Worm (Caenorhabditis elegans) whole organism, young adult: ENCODE measurements around the gene T05H10.8.

ENCODE experiments used
- B0019.2 ChIP-seq: fragments of 200-800 bp; sonication (Bioruptor generic); conservative IDR thresholded peaks from 2 replicates; pipeline ENCODE4 v1.3.6; 2022; ENCODE audit warnings: missing genetic modification reagents, missing genetic modification characterization, missing compliant biosample characterization
- F10E7.11 ChIP-seq: sonication (generic microtip); optimal IDR thresholded peaks from 2 replicates; lab custom pipeline; 2017; ENCODE audit warnings: mild to moderate bottlenecking, missing genetic modification characterization, moderate library complexity, missing compliant biosample characterization
- F39B2.1 ChIP-seq: fragments of 200-800 bp; sonication (Bioruptor generic); IDR thresholded peaks from 2 replicates; pipeline ENCODE4 v1.3.6; 2022; ENCODE audit warnings: missing genetic modification reagents, missing genetic modification characterization, missing compliant biosample characterization
- F52B5.7 ChIP-seq: sonication (generic microtip); optimal IDR thresholded peaks from 2 replicates; lab custom pipeline; 2016; ENCODE audit warnings: mild to moderate bottlenecking, missing genetic modification characterization, missing compliant biosample characterization
- F57C9.4 ChIP-seq: sonication (generic microtip); optimal IDR thresholded peaks from 2 replicates; lab custom pipeline; 2017; ENCODE audit warnings: mild to moderate bottlenecking, missing genetic modification characterization, missing compliant biosample characterization
- K12H6.12 ChIP-seq: fragments of 200-800 bp; sonication (Bioruptor generic); optimal IDR thresholded peaks from 2 replicates; lab custom pipeline; 2018; ENCODE audit warnings: mild to moderate bottlenecking, missing genetic modification characterization, missing compliant biosample characterization
- Y53F4B.3 ChIP-seq: fragments of 200-800 bp; sonication (Bioruptor generic); IDR thresholded peaks from 2 replicates; pipeline ENCODE4 v1.3.6; 2022; ENCODE audit warnings: missing genetic modification reagents, missing genetic modification characterization, missing compliant biosample characterization
- Y79H2A.3 ChIP-seq: fragments of 200-800 bp; sonication (Bioruptor generic); conservative IDR thresholded peaks from 2 replicates; pipeline ENCODE4 v1.3.6; 2022; ENCODE audit warnings: missing genetic modification reagents, missing genetic modification characterization, missing compliant biosample characterization
- Y95B8A.8 ChIP-seq: fragments of 200-800 bp; sonication (Bioruptor generic); IDR thresholded peaks from 2 replicates; pipeline ENCODE4 v1.3.6; 2022; ENCODE audit warnings: missing genetic modification reagents, missing genetic modification characterization, missing compliant biosample characterization
- ama-1 ChIP-seq, 3 experiments: fragments of 150-350 bp in 1 of 3; sonication (generic microtip) in 2 of 3; optimal IDR thresholded peaks; 2 replicates each; lab custom pipeline; 2014 to 2018; ENCODE audit warnings: missing biosample characterization in 2 of 3, missing genetic modification characterization in 2 of 3, missing genetic modification reagents in 2 of 3
- attf-5 ChIP-seq: fragments of 200-800 bp; sonication (Bioruptor generic); optimal IDR thresholded peaks from 2 replicates; lab custom pipeline; 2018; ENCODE audit warnings: mild to moderate bottlenecking, missing genetic modification characterization, missing compliant biosample characterization
- cebp-2 ChIP-seq: fragments of 200-800 bp; sonication (Bioruptor generic); IDR thresholded peaks from 2 replicates; pipeline ENCODE4 v1.3.6; 2022; ENCODE audit warnings: missing genetic modification characterization, missing compliant biosample characterization
- ceh-27 ChIP-seq: fragments of 200-800 bp; sonication (Bioruptor generic); optimal IDR thresholded peaks from 2 replicates; lab custom pipeline; 2018; ENCODE audit warnings: mild to moderate bottlenecking, missing genetic modification characterization, moderate library complexity, missing compliant biosample characterization
- die-1 ChIP-seq: sonication (generic microtip); optimal IDR thresholded peaks from 2 replicates; lab custom pipeline; 2016; ENCODE audit warnings: missing genotype, mild to moderate bottlenecking, missing genetic modification characterization, missing compliant biosample characterization
- dpl-1 ChIP-seq: fragments of 150-350 bp; optimal IDR thresholded peaks from 2 replicates; lab custom pipeline; 2014; ENCODE audit warnings: missing biosample characterization, missing genetic modification reagents, missing genetic modification characterization
- egl-18 ChIP-seq: fragments of 200-800 bp; sonication (Bioruptor generic); IDR thresholded peaks from 2 replicates; pipeline ENCODE4 v1.3.6; 2022; ENCODE audit warnings: missing genetic modification reagents, missing genetic modification characterization, missing compliant biosample characterization
- egrh-3 ChIP-seq: fragments of 200-800 bp; sonication (Bioruptor generic); IDR thresholded peaks from 2 replicates; pipeline ENCODE4 v1.3.6; 2022; ENCODE audit warnings: missing genetic modification reagents, missing genetic modification characterization, missing compliant biosample characterization
- ekl-4 ChIP-seq: fragments of 200-800 bp; sonication (Bioruptor generic); IDR thresholded peaks from 2 replicates; pipeline ENCODE4 v1.3.6; 2022; ENCODE audit warnings: missing genetic modification reagents, missing genetic modification characterization, missing compliant biosample characterization
- gei-17 ChIP-seq: fragments of 200-800 bp; sonication (Bioruptor generic); optimal IDR thresholded peaks from 2 replicates; lab custom pipeline; 2018; ENCODE audit warnings: mild to moderate bottlenecking, missing genetic modification characterization, missing compliant biosample characterization
- him-1 ChIP-seq: sonication (generic microtip); optimal IDR thresholded peaks from 2 replicates; lab custom pipeline; 2016; ENCODE audit warnings: missing genotype, missing genetic modification reagents, missing genetic modification characterization, missing compliant biosample characterization
- lag-1 ChIP-seq: fragments of 200-800 bp; sonication (Bioruptor generic); IDR thresholded peaks from 2 replicates; pipeline ENCODE4 v1.3.6; 2022; ENCODE audit warnings: missing genetic modification reagents, missing genetic modification characterization, missing compliant biosample characterization
- let-526 ChIP-seq: fragments of 200-800 bp; sonication (Bioruptor generic); IDR thresholded peaks from 2 replicates; pipeline ENCODE4 v1.3.6; 2022; ENCODE audit warnings: missing genetic modification reagents, missing genetic modification characterization, missing compliant biosample characterization
- mes-4 ChIP-seq: sonication (generic microtip); optimal IDR thresholded peaks from 2 replicates; lab custom pipeline; 2016; ENCODE audit warnings: missing genotype, missing genetic modification characterization, missing compliant biosample characterization
- mxl-1 ChIP-seq: sonication (generic microtip); optimal IDR thresholded peaks from 2 replicates; lab custom pipeline; 2016; ENCODE audit warnings: missing genetic modification characterization, missing compliant biosample characterization
- nfya-1 ChIP-seq: sonication (generic microtip); optimal IDR thresholded peaks from 2 replicates; lab custom pipeline; 2017; ENCODE audit warnings: antibody characterized with exemption, missing compliant biosample characterization, missing genetic modification characterization, borderline replicate concordance; ENCODE audit not compliant: insufficient read depth
- nhr-179 ChIP-seq: sonication (generic microtip); optimal IDR thresholded peaks from 2 replicates; lab custom pipeline; 2016; ENCODE audit warnings: mild to moderate bottlenecking, missing genetic modification characterization, missing compliant biosample characterization
- nhr-27 ChIP-seq: fragments of 200-800 bp; sonication (Bioruptor generic); optimal IDR thresholded peaks from 2 replicates; lab custom pipeline; 2018; ENCODE audit warnings: mild to moderate bottlenecking, missing genetic modification characterization, moderate library complexity, missing compliant biosample characterization
- snpc-1.1 ChIP-seq: sonication (generic microtip); optimal IDR thresholded peaks from 2 replicates; lab custom pipeline; 2017; ENCODE audit warnings: missing genetic modification characterization, mild to moderate bottlenecking, missing compliant biosample characterization, antibody characterized with exemption, moderate library complexity, missing genotype, missing genetic modification reagents; ENCODE audit not compliant: insufficient read depth
- snpc-1.3 ChIP-seq: sonication (generic microtip); optimal IDR thresholded peaks from 2 replicates; lab custom pipeline; 2017; ENCODE audit warnings: missing genetic modification characterization, mild to moderate bottlenecking, missing compliant biosample characterization, antibody characterized with exemption, moderate library complexity, missing genotype, missing genetic modification reagents; ENCODE audit not compliant: insufficient read depth
- zfh-2 ChIP-seq: fragments of 200-800 bp; sonication (Bioruptor generic); conservative IDR thresholded peaks from 2 replicates; pipeline ENCODE4 v1.3.6; 2022; ENCODE audit warnings: missing genetic modification reagents, missing genetic modification characterization, missing compliant biosample characterization
- ztf-18 ChIP-seq: sonication (generic microtip); optimal IDR thresholded peaks from 2 replicates; lab custom pipeline; 2016; ENCODE audit warnings: missing genotype, mild to moderate bottlenecking, missing genetic modification characterization, missing compliant biosample characterization
- ztf-22 ChIP-seq: fragments of 200-800 bp; sonication (Bioruptor generic); optimal IDR thresholded peaks from 2 replicates; lab custom pipeline; 2018; ENCODE audit warnings: mild to moderate bottlenecking, missing genetic modification characterization, moderate library complexity, missing compliant biosample characterization
- ztf-28 ChIP-seq: fragments of 200-800 bp; sonication (Bioruptor generic); IDR thresholded peaks from 2 replicates; pipeline ENCODE4 v1.3.6; 2022; ENCODE audit warnings: missing genetic modification reagents, missing genetic modification characterization, missing compliant biosample characterization
- ztf-3 ChIP-seq: fragments of 200-800 bp; sonication (Bioruptor generic); optimal IDR thresholded peaks from 2 replicates; lab custom pipeline; 2018; ENCODE audit warnings: mild to moderate bottlenecking, missing genetic modification characterization, missing compliant biosample characterization

Gene T05H10.8

DNA sequence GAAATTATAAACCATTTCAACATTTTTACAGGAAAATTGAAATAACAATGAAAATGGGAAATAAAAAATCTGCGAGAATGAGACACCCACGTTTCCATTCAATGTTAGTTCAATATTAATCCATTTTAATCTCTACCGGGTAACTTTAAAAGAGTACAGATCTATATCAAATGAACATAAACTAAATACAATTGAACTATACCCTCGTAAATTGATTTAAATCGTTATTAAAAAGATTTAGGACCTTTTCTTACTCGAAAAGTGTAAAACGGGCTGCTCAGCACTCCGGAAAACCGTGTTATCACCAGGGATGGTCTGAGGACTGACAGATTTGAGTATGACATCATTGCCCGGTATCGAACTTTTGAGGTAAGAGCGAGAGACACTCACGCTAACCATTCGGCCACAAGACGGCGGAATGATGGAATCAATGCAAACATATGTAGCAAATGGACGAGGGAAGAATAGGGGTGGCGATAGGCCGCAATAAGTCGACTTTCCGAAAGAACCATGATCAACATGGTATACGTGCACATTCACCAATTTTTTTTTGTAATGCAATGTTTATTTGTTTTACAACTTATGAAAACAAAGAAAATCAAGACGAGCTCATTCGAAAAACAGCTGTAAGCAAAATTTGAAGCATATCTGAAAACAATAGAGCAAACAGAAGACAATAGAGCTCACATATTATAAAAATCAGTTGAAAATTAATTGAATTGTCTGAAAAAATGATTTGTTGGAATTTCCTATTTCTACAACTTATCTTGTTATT is 48.2 kb downstream of the T05H10.8 start, which contains the start of the genes chst-1 and C41C4.9 (continued):
- TF ChIP-seq ztf-22 (GFP tag; lab: Kevin White, UChicago) (peak; percentile 91), him-1 (tag; lab: Kevin White, UChicago) (peak; percentile 92), F52B5.7 (tag; lab: Kevin White, UChicago) (peak; percentile 94), let-526 (no peak; the same call in 1 of the 2 replicates), mxl-1 (peak; percentile 92), egrh-3 (GFP tag; lab: Robert Waterston, UW) (no peak), B0019.2 (GFP tag; lab: Robert Waterston, UW) (no peak), snpc-1.1 (peak; percentile 30), lag-1 (0 out of 2 replicates have a peak, but pooled peaks have one; percentile 38), zfh-2 (GFP tag; lab: Robert Waterston, UW) (no peak), K12H6.12 (tag; lab: Kevin White, UChicago) (peak; percentile 57), F57C9.4 (tag; lab: Kevin White, UChicago) (peak; percentile 49), cebp-2 (GFP tag; lab: Robert Waterston, UW) (peak; percentile 88; the same call in 1 of the 2 replicates), gei-17 (no peak), F39B2.1 (GFP tag; lab: Robert Waterston, UW) (peak; percentile 58; the same call in 1 of the 2 replicates), mes-4 (peak; percentile 68), attf-5 (GFP tag; lab: Kevin White, UChicago) (peak; percentile 82), nhr-179 (peak; percentile 67), nfya-1 (tag; lab: Kevin White, UChicago) (no peak), snpc-1.3 (tag; lab: Kevin White, UChicago) (peak; percentile 92), ama-1 (optimal IDR thresholded peaks at IDR 0.05; lab: Kevin White, UChicago) (no peak), ama-1 (GFP tag; optimal IDR thresholded peaks at IDR 0.05; lab: Kevin White, UChicago) (peak in 1 of 2 experiments; percentile 86), ztf-28 (no peak), die-1 (peak; percentile 96), egl-18 (GFP tag; lab: Robert Waterston, UW) (no peak), ceh-27 (GFP tag; lab: Kevin White, UChicago) (peak; percentile 88), ztf-18 (tag; lab: Kevin White, UChicago) (peak; percentile 87), dpl-1 (GFP tag; lab: Kevin White, UChicago) (no peak), ekl-4 (GFP tag; lab: Robert Waterston, UW) (peak; percentile 91), F10E7.11 (peak; percentile 88), ztf-3 (GFP tag; lab: Kevin White, UChicago) (peak; percentile 36), Y95B8A.8 (GFP tag; lab: Robert Waterston, UW) (no peak), nhr-27 (tag; lab: Kevin White, UChicago) (no peak), Y79H2A.3 (peak; percentile 68; the same call in 1 of the 2 replicates), Y53F4B.3 (GFP tag; lab: Robert Waterston, UW) (no peak)
- TF ChIP-seq, all 124 proteins: peak for 81
